Worm (Caenorhabditis elegans): ENCODE results near the gene Y46C8AM.1.

Gene Y46C8AM.1

DNA sequence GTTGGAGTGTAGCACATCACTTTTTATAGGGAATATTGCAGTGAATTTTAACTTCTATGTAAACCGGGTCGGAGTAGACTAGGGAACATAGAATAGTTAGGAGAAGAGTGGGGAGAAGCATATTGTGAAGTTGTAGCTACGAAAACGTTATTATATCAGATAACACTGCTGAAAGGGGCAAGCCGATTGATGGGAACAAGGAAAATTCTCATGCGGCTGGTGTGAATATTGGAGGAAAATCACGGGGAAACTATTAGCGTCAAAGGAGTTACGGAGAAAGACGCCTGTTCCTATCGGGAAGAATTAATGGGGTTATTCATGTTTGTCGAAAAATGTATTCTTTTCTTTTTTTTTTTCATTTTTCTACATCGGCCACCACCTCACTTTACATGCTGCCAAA lies 30.6 kb downstream of the Y46C8AM.1 start, which contains the start of gene F47C12.6:
Gene F47C12.6, minus strand, starts transcription at position 101 of the 400 bp plus-strand sequence.
- TF ChIP-seq fkh-10 (GFP tag; optimal IDR thresholded peaks at IDR 0.05) (no peak), snpc-4 (tag; optimal IDR thresholded peaks at IDR 0.05) (no peak), unc-39 (tag; optimal IDR thresholded peaks at IDR 0.05) (no peak), sea-2 (GFP tag; optimal IDR thresholded peaks at IDR 0.05) (no peak), pha-4 (tag; optimal IDR thresholded peaks at IDR 0.05) (no peak), R02D3.7 (tag; optimal IDR thresholded peaks at IDR 0.05) (no peak), hmg-11 (tag; optimal IDR thresholded peaks at IDR 0.05) (no peak), ceh-9 (tag; optimal IDR thresholded peaks at IDR 0.05) (no peak), lin-15B (tag; optimal IDR thresholded peaks at IDR 0.05) (no peak), nhr-237 (tag; optimal IDR thresholded peaks at IDR 0.05) (no peak), pqm-1 (tag; optimal IDR thresholded peaks at IDR 0.05) (no peak), elt-2 (tag; optimal IDR thresholded peaks at IDR 0.05) (no peak), nhr-12 (tag; optimal IDR thresholded peaks at IDR 0.05) (no peak), nfya-1 (tag; optimal IDR thresholded peaks at IDR 0.05; ENCODE audit: insufficient read depth) (no peak)

DNA sequence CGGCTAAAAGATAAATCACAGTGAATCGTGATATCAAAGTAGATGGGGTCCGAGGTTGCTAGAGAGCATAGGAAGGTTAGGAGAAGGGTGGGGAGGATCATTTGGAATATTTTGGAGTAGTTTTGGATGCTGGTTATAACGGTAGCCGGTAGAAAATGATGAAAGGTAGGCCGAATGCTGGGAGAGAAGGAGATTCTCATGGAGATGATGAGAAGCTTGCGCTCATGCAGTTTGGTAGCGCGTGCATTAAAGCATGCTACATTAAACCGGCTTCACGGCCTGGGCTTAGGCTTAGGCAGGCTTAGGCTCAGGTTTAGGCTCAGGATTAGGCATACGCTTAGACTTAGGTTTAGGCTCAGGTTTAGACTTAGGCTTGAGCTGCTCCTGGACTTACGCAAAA lies 31.6 kb downstream of the Y46C8AM.1 start, which contains the start of gene F47C12.13:
Gene F47C12.13, minus strand, starts transcription at position 101 of the 400 bp plus-strand sequence.
- TF ChIP-seq zag-1 (tag; optimal IDR thresholded peaks at IDR 0.05) (no peak), ceh-16 (tag; optimal IDR thresholded peaks at IDR 0.05) (no peak), nhr-25 (tag; optimal IDR thresholded peaks at IDR 0.05) (no peak), ceh-9 (tag; optimal IDR thresholded peaks at IDR 0.05) (no peak), daf-12 (tag; optimal IDR thresholded peaks at IDR 0.05) (no peak), unc-39 (tag; optimal IDR thresholded peaks at IDR 0.05) (no peak)

DNA sequence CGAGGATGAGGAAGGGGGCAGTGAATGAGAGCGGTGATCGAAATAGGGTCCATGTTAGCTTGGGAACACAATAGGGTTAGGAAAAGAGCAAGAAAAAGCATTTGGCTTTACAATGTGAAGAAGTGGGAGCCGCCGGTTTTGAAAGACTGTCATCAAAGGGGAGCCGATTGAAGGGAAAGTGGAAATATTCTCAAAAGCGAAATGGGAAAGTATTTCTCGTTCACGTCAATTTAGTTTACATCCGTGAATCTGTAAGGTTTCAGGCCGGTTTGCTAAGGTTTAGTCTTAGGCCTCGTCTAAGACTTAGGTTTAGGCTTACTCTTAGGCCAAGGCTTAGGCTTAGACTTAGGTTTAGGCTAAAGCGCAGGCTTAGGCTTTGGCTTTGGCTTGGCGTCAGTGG lies 32.7 kb downstream of the Y46C8AM.1 start, which contains the start of gene F47C12.7:
Gene F47C12.7, minus strand, starts transcription at position 101 of the 400 bp plus-strand sequence.
- no peak for TF ChIP-seq nhr-67 (tag; optimal IDR thresholded peaks at IDR 0.05)
- TF ChIP-seq fkh-2 (tag; optimal IDR thresholded peaks at IDR 0.05) = no peak
- no peak for TF ChIP-seq ceh-16 (tag; optimal IDR thresholded peaks at IDR 0.05)
- TF ChIP-seq nhr-11 (tag; optimal IDR thresholded peaks at IDR 0.05) = no peak
- no peak for TF ChIP-seq tbx-2 (tag; optimal IDR thresholded peaks at IDR 0.05)
- no peak for TF ChIP-seq snpc-4 (tag; optimal IDR thresholded peaks at IDR 0.05)
- no peak for TF ChIP-seq ceh-9 (tag; optimal IDR thresholded peaks at IDR 0.05)
- no peak for TF ChIP-seq mdl-1 (tag; optimal IDR thresholded peaks at IDR 0.05)
- TF ChIP-seq lsy-12 (tag; optimal IDR thresholded peaks at IDR 0.05) = no peak
- TF ChIP-seq egl-27 (tag; optimal IDR thresholded peaks at IDR 0.05) = no peak
- no peak for TF ChIP-seq aly-2 (tag; optimal IDR thresholded peaks at IDR 0.05)

DNA sequence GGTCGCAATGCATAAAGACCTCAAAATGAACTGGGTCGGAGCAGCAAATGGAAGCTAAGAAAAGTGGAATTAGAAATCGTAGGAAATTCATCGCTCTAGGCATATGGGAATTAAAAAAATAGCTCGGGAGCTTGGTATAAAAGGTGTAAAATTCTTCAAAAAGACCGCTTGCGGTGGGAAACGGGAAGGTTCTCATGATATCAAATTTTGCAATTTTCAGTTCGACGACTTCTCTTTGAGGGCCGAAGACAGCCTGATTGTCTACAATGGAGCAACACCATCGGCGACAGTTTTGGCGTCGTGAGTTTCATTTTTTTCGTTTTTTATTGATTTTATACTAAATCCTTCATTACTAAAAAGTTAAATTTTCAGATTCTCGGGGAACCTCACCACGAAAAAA lies 35.8 kb downstream of the Y46C8AM.1 start, which contains the start of gene F47C12.8:
Gene F47C12.8, minus strand, starts transcription at position 101 of the 400 bp plus-strand sequence.
- TF ChIP-seq nhr-237 (tag; optimal IDR thresholded peaks at IDR 0.05) (no peak), nhr-23 (tag; optimal IDR thresholded peaks at IDR 0.05) (no peak), sea-2 (GFP tag; optimal IDR thresholded peaks at IDR 0.05) (no peak), nhr-11 (tag; optimal IDR thresholded peaks at IDR 0.05) (no peak), nhr-77 (tag; optimal IDR thresholded peaks at IDR 0.05) (no peak), R02D3.7 (tag; optimal IDR thresholded peaks at IDR 0.05) (no peak), ceh-16 (tag; optimal IDR thresholded peaks at IDR 0.05) (no peak), snpc-4 (tag; optimal IDR thresholded peaks at IDR 0.05) (no peak), nhr-12 (tag; optimal IDR thresholded peaks at IDR 0.05) (no peak), elt-3 (tag; optimal IDR thresholded peaks at IDR 0.05) (no peak), fkh-10 (GFP tag; optimal IDR thresholded peaks at IDR 0.05) (no peak), daf-12 (tag; optimal IDR thresholded peaks at IDR 0.05) (no peak), skn-1 (tag; optimal IDR thresholded peaks at IDR 0.05) (no peak), nfya-1 (tag; optimal IDR thresholded peaks at IDR 0.05; ENCODE audit: insufficient read depth) (no peak), nhr-67 (tag; optimal IDR thresholded peaks at IDR 0.05) (no peak), lin-15B (tag; optimal IDR thresholded peaks at IDR 0.05) (no peak)

DNA sequence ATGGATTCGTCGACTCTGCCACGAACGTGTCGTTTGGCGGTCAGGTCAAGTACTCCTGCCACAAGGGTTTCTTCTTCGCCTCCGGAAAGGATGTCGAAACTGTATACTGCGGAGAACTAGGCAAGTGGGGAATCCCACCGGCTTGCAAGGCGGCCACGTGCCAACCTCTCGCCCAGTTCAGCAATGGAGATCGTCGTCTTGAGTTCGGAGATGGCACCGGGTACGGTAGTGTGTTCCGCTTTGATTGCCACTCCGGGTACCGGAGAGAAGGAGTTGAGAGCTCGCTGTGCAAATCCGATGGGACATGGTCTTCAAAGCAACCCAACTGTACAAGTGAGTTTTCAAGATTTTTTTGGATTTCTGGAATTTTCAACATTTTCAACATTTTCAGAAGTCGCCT lies 37.0 kb downstream of the Y46C8AM.1 start:
- no peak for TF ChIP-seq lsy-12 (tag; optimal IDR thresholded peaks at IDR 0.05)
- TF ChIP-seq fkh-10 (GFP tag; optimal IDR thresholded peaks at IDR 0.05) = no peak
- TF ChIP-seq ceh-16 (tag; optimal IDR thresholded peaks at IDR 0.05) = no peak
- TF ChIP-seq nhr-67 (tag; optimal IDR thresholded peaks at IDR 0.05) = no peak
- TF ChIP-seq elt-1 (tag; optimal IDR thresholded peaks at IDR 0.05) = no peak
- TF ChIP-seq R02D3.7 (tag; optimal IDR thresholded peaks at IDR 0.05) = no peak
- TF ChIP-seq mdl-1 (tag; optimal IDR thresholded peaks at IDR 0.05) = no peak

DNA sequence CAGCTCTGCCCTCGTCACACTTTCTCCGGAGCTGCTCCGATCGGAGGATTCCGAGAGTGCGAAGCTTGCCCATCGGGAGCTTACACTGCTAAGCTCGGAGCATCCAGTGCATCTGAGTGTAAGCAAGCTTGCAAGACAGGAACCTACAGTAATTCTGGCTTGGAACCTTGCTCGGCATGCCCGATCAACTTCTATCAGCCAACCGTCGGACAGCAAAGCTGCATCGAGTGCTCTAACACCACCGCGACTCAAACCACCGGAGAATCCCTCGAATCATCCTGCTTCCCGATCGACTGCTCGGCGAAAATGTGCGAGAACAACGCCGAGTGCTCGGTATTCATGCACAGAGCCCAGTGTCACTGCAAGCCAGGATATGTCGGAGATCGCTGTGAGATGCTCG lies 41.5 kb downstream of the Y46C8AM.1 start:
- no peak for TF ChIP-seq ceh-82 (tag; optimal IDR thresholded peaks at IDR 0.05)
- TF ChIP-seq nhr-23 (tag; optimal IDR thresholded peaks at IDR 0.05) = no peak
- no peak for TF ChIP-seq elt-3 (tag; optimal IDR thresholded peaks at IDR 0.05)
- TF ChIP-seq elt-2 (tag; optimal IDR thresholded peaks at IDR 0.05) = no peak
- TF ChIP-seq elt-1 (tag; optimal IDR thresholded peaks at IDR 0.05) = no peak
- TF ChIP-seq skn-1 (tag; optimal IDR thresholded peaks at IDR 0.05) = no peak
- TF ChIP-seq ceh-16 (tag; optimal IDR thresholded peaks at IDR 0.05) = no peak
- no peak for TF ChIP-seq tbx-2 (tag; optimal IDR thresholded peaks at IDR 0.05)
- no peak for TF ChIP-seq nhr-11 (tag; optimal IDR thresholded peaks at IDR 0.05)
- no peak for TF ChIP-seq lin-39 (tag; optimal IDR thresholded peaks at IDR 0.05)
- no peak for TF ChIP-seq ceh-28 (tag; optimal IDR thresholded peaks at IDR 0.05)
- TF ChIP-seq jun-1 (tag; optimal IDR thresholded peaks at IDR 0.05) = no peak

Data from whole organism, L3 larva.